Fruit fly (Drosophila melanogaster) whole organism, embryonic: ENCODE data around the gene CG8372.

Experiments
- Antp ChIP-seq: fragments of 200-800 bp; sonication (Bioruptor generic); optimal IDR thresholded peaks from 3 replicates; lab custom pipeline; 2016; ENCODE audit warnings: missing biosample characterization, missing genetic modification characterization
- Bgb ChIP-seq: fragments of 200-800 bp; sonication (Bioruptor generic); IDR thresholded peaks from 2 replicates; pipeline ENCODE4 v1.3.6; 2022; ENCODE audit warnings: missing biosample characterization, missing genetic modification characterization; ENCODE audit not compliant: partially characterized antibody
- CG13287 ChIP-seq: fragments of 200-800 bp; sonication (Bioruptor generic); IDR thresholded peaks from 2 replicates; pipeline ENCODE4 v1.3.6; 2022; ENCODE audit warnings: missing biosample characterization, missing genetic modification characterization; ENCODE audit not compliant: partially characterized antibody
- CG15514 ChIP-seq: fragments of 200-800 bp; sonication (Bioruptor generic); optimal IDR thresholded peaks from 3 replicates; lab custom pipeline; 2017; ENCODE audit warnings: missing biosample characterization, missing genetic modification characterization, mild to moderate bottlenecking, moderate library complexity, missing genetic modification reagents
- CG2116 ChIP-seq: fragments of 200-800 bp; sonication (Bioruptor generic); optimal IDR thresholded peaks from 3 replicates; lab custom pipeline; 2018; ENCODE audit warnings: missing biosample characterization, mild to moderate bottlenecking, missing genetic modification characterization
- CG2712 ChIP-seq: fragments of 200-800 bp; optimal IDR thresholded peaks from 3 replicates; lab custom pipeline; 2019; ENCODE audit warnings: missing biosample characterization, mild to moderate bottlenecking, missing genetic modification characterization, moderate library complexity
- CG34224 ChIP-seq: fragments of 200-800 bp; sonication (Bioruptor generic); IDR thresholded peaks from 3 replicates; pipeline ENCODE4 v1.3.6; 2022; ENCODE audit warnings: missing biosample characterization, missing genetic modification characterization; ENCODE audit not compliant: partially characterized antibody
- CG3995 ChIP-seq: fragments of 200-800 bp; sonication (Bioruptor generic); optimal IDR thresholded peaks from 3 replicates; lab custom pipeline; 2016; ENCODE audit warnings: missing biosample characterization, missing genetic modification characterization
- CG4617 ChIP-seq: fragments of 200-800 bp; sonication (Bioruptor generic); optimal IDR thresholded peaks from 3 replicates; lab custom pipeline; 2016; ENCODE audit warnings: missing biosample characterization, missing genetic modification characterization, borderline replicate concordance
- CG6175 ChIP-seq: fragments of 200-800 bp; sonication (Bioruptor generic); IDR thresholded peaks from 3 replicates; pipeline ENCODE4 v1.3.6; 2022; ENCODE audit warnings: missing biosample characterization, missing genetic modification characterization
- CG6254 ChIP-seq: fragments of 200-800 bp; sonication (Bioruptor generic); optimal IDR thresholded peaks from 3 replicates; lab custom pipeline; 2017; ENCODE audit warnings: mild to moderate bottlenecking, missing biosample characterization, missing genetic modification reagents, missing genetic modification characterization
- CG7786 ChIP-seq: fragments of 200-800 bp; sonication (Bioruptor generic); optimal IDR thresholded peaks from 2 replicates; lab custom pipeline; 2016; ENCODE audit warnings: missing biosample characterization, missing genetic modification characterization
- CG8924 ChIP-seq: fragments of 200-800 bp; optimal IDR thresholded peaks from 3 replicates; lab custom pipeline; 2019; ENCODE audit warnings: missing biosample characterization, mild to moderate bottlenecking, missing genetic modification characterization, moderate library complexity
- CG9876 ChIP-seq: fragments of 200-800 bp; sonication (Bioruptor generic); optimal IDR thresholded peaks from 2 replicates; lab custom pipeline; 2016; ENCODE audit warnings: missing biosample characterization, missing genetic modification characterization
- CHES-1-like ChIP-seq: fragments of 200-800 bp; sonication (Bioruptor generic); optimal IDR thresholded peaks from 2 replicates; lab custom pipeline; 2016; ENCODE audit warnings: missing biosample characterization, missing genetic modification characterization
- Camta ChIP-seq: fragments of 200-800 bp; sonication (Bioruptor generic); optimal IDR thresholded peaks from 2 replicates; lab custom pipeline; 2016; ENCODE audit warnings: missing biosample characterization, missing genetic modification characterization
- Dll ChIP-seq: fragments of 200-800 bp; sonication (Bioruptor generic); IDR thresholded peaks from 4 replicates; pipeline ENCODE4 v1.3.6; 2022; ENCODE audit warnings: missing biosample characterization, missing genetic modification characterization; ENCODE audit not compliant: partially characterized antibody
- Doc3 ChIP-seq: fragments of 200-800 bp; sonication (Bioruptor generic); IDR thresholded peaks from 3 replicates; pipeline ENCODE4 v1.3.6; 2022; ENCODE audit warnings: missing biosample characterization, missing genetic modification characterization; ENCODE audit not compliant: partially characterized antibody
- Dp ChIP-seq: fragments of 200-800 bp; sonication (Bioruptor generic); optimal IDR thresholded peaks from 2 replicates; lab custom pipeline; 2018; ENCODE audit warnings: missing biosample characterization, mild to moderate bottlenecking, missing genetic modification characterization, moderate library complexity
- Dref ChIP-seq: fragments of 200-800 bp; sonication (Bioruptor generic); IDR thresholded peaks from 2 replicates; pipeline ENCODE4 v1.3.6; 2022; ENCODE audit warnings: missing biosample characterization, missing genetic modification characterization
- E2f2 ChIP-seq: fragments of 200-800 bp; sonication (Bioruptor generic); IDR thresholded peaks from 2 replicates; pipeline ENCODE4 v1.3.6; 2022; ENCODE audit warnings: missing biosample characterization, missing genetic modification characterization
- HLH4C ChIP-seq: fragments of 200-800 bp; sonication (Bioruptor generic); IDR thresholded peaks from 3 replicates; pipeline ENCODE4 v1.3.6; 2022; ENCODE audit warnings: missing biosample characterization, missing genetic modification characterization; ENCODE audit not compliant: partially characterized antibody
- MBD-R2 ChIP-seq: fragments of 200-800 bp; sonication (Bioruptor generic); IDR thresholded peaks from 2 replicates; pipeline ENCODE4 v1.3.6; 2022; ENCODE audit warnings: missing biosample characterization, missing genetic modification characterization
- MESR4 ChIP-seq: fragments of 200-800 bp; sonication (Bioruptor generic); optimal IDR thresholded peaks from 2 replicates; lab custom pipeline; 2018; ENCODE audit warnings: missing biosample characterization, mild to moderate bottlenecking, missing genetic modification characterization, moderate library complexity
- Myb ChIP-seq: fragments of 200-800 bp; sonication (Bioruptor generic); optimal IDR thresholded peaks from 2 replicates; lab custom pipeline; 2016; ENCODE audit warnings: missing biosample characterization, missing genetic modification characterization
- Nf-YB ChIP-seq: fragments of 200-800 bp; sonication (Bioruptor generic); optimal IDR thresholded peaks from 3 replicates; lab custom pipeline; 2019; ENCODE audit warnings: missing biosample characterization, mild to moderate bottlenecking, missing genetic modification characterization, moderate library complexity
- Sox100B ChIP-seq: fragments of 200-800 bp; sonication (Bioruptor generic); optimal IDR thresholded peaks from 3 replicates; lab custom pipeline; 2018; ENCODE audit warnings: missing biosample characterization, mild to moderate bottlenecking, missing genetic modification characterization
- Sry-δ ChIP-seq: fragments of 200-800 bp; sonication (Bioruptor generic); optimal IDR thresholded peaks from 2 replicates; lab custom pipeline; 2016; ENCODE audit warnings: missing biosample characterization, missing genetic modification characterization
- YL-1 ChIP-seq: fragments of 200-800 bp; sonication (Bioruptor generic); optimal IDR thresholded peaks from 3 replicates; lab custom pipeline; 2017; ENCODE audit warnings: missing biosample characterization, mild to moderate bottlenecking, missing genetic modification characterization
- aop ChIP-seq: fragments of 200-800 bp; sonication (Bioruptor generic); IDR thresholded peaks from 2 replicates; pipeline ENCODE4 v1.3.6; 2022; ENCODE audit warnings: missing biosample characterization, missing genetic modification characterization
- bowl ChIP-seq: fragments of 200-800 bp; sonication (Bioruptor generic); IDR thresholded peaks from 2 replicates; pipeline ENCODE4 v1.3.6; 2022; ENCODE audit warnings: missing biosample characterization, missing genetic modification characterization
- chinmo ChIP-seq: fragments of 200-800 bp; sonication (Bioruptor generic); IDR thresholded peaks from 4 replicates; pipeline ENCODE4 v1.3.6; 2022; ENCODE audit warnings: missing biosample characterization, missing genetic modification characterization; ENCODE audit not compliant: partially characterized antibody
- crp ChIP-seq, 2 experiments: fragments of 200-800 bp; sonication (Bioruptor generic); optimal IDR thresholded peaks; 2 replicates in 1 of 2; 3 replicates in 1 of 2; lab custom pipeline; 2017; ENCODE audit warnings: missing biosample characterization in 2 of 2, missing genetic modification characterization in 2 of 2, mild to moderate bottlenecking in 1 of 2, moderate library complexity in 1 of 2
- ems ChIP-seq: fragments of 200-800 bp; sonication (Bioruptor generic); optimal IDR thresholded peaks from 3 replicates; lab custom pipeline; 2016; ENCODE audit warnings: missing biosample characterization, missing genetic modification characterization
- gcm2 ChIP-seq: fragments of 200-800 bp; sonication (Bioruptor generic); optimal IDR thresholded peaks from 2 replicates; lab custom pipeline; 2016; ENCODE audit warnings: missing biosample characterization, missing genetic modification characterization
- gro ChIP-seq: fragments of 200-800 bp; sonication (Bioruptor generic); optimal IDR thresholded peaks from 2 replicates; lab custom pipeline; 2016; ENCODE audit warnings: missing biosample characterization, missing genetic modification characterization
- hb ChIP-seq: fragments of 200-800 bp; sonication (Bioruptor generic); IDR thresholded peaks from 3 replicates; pipeline ENCODE4 v1.3.6; 2022; ENCODE audit warnings: missing biosample characterization, missing genetic modification characterization; ENCODE audit not compliant: partially characterized antibody
- hbn ChIP-seq: fragments of 200-800 bp; sonication (Bioruptor generic); IDR thresholded peaks from 2 replicates; pipeline ENCODE4 v1.3.6; 2022; ENCODE audit warnings: missing biosample characterization, missing genetic modification characterization; ENCODE audit not compliant: partially characterized antibody
- inv ChIP-seq: fragments of 200-800 bp; sonication (Bioruptor generic); IDR thresholded peaks from 2 replicates; pipeline ENCODE4 v1.3.6; 2022; ENCODE audit warnings: missing biosample characterization, missing genetic modification characterization; ENCODE audit not compliant: partially characterized antibody
- jigr1 ChIP-seq: fragments of 200-800 bp; sonication (Bioruptor generic); IDR thresholded peaks from 3 replicates; pipeline ENCODE4 v1.3.6; 2022; ENCODE audit warnings: missing biosample characterization, missing genetic modification characterization
- lab ChIP-seq: fragments of 200-800 bp; sonication (Bioruptor generic); optimal IDR thresholded peaks from 3 replicates; lab custom pipeline; 2017; ENCODE audit warnings: missing biosample characterization, missing genetic modification characterization, mild to moderate bottlenecking, moderate library complexity, missing genetic modification reagents
- mam ChIP-seq: fragments of 200-800 bp; sonication (Bioruptor generic); optimal IDR thresholded peaks from 3 replicates; lab custom pipeline; 2016; ENCODE audit warnings: missing biosample characterization, missing genetic modification characterization
- mld ChIP-seq: fragments of 200-800 bp; sonication (Bioruptor generic); IDR thresholded peaks from 3 replicates; pipeline ENCODE4 v1.3.6; 2022; ENCODE audit warnings: missing biosample characterization, missing genetic modification characterization; ENCODE audit not compliant: partially characterized antibody
- nmo ChIP-seq: fragments of 200-800 bp; sonication (Bioruptor generic); optimal IDR thresholded peaks from 2 replicates; lab custom pipeline; 2018; ENCODE audit warnings: missing biosample characterization, mild to moderate bottlenecking, missing genetic modification characterization, moderate library complexity
- pzg ChIP-seq: fragments of 200-800 bp; sonication (Bioruptor generic); optimal IDR thresholded peaks from 3 replicates; lab custom pipeline; 2018; ENCODE audit warnings: missing biosample characterization, mild to moderate bottlenecking, missing genetic modification characterization, moderate library complexity
- row ChIP-seq: fragments of 200-800 bp; sonication (Bioruptor generic); IDR thresholded peaks from 3 replicates; pipeline ENCODE4 v1.3.6; 2022; ENCODE audit warnings: missing biosample characterization, missing genetic modification characterization
- trem ChIP-seq: fragments of 200-800 bp; optimal IDR thresholded peaks from 3 replicates; lab custom pipeline; 2019; ENCODE audit warnings: missing biosample characterization, mild to moderate bottlenecking, missing genetic modification characterization, moderate library complexity
- unc-4 ChIP-seq: fragments of 200-800 bp; sonication (Bioruptor generic); IDR thresholded peaks from 2 replicates; pipeline ENCODE4 v1.3.6; 2022; ENCODE audit warnings: missing biosample characterization, missing genetic modification characterization; ENCODE audit not compliant: partially characterized antibody
- zfh2 ChIP-seq: fragments of 200-800 bp; sonication (Bioruptor generic); optimal IDR thresholded peaks from 2 replicates; lab custom pipeline; 2016; ENCODE audit warnings: missing biosample characterization, missing genetic modification characterization

Gene CG8372

DNA sequence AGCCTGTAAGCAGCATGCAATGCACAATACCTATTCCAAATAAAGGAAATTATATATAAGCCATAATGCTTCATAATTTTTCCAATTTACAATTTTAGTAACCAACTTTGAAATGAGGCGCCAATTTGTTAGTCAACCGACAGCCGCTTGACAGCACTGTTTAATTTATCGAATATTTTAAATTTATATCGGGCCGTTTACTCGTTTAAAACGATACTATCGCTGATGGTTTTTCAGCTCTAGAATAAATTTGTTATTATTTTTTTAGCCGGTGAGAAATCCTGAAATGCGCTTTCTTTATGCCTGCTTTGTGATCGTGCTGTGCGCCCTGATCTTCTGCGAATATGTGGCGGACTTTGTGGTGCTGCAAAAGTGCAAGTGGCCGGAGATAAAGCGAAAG lies 13.9 kb downstream of the CG8372 start, which contains the start of gene PGAP5 (continued):
- peak; percentile 93 for TF ChIP-seq MBD-R2 (GFP tag; lab: Robert Waterston, UW)
- no peak for TF ChIP-seq jigr1
- TF ChIP-seq row = 0 out of 3 replicates have a peak, but pooled peaks have one; percentile 26
- TF ChIP-seq Dref = peak; percentile 89
- peak; percentile 27 for TF ChIP-seq trem (tag; lab: Kevin White, UChicago)
- peak; percentile 34 for TF ChIP-seq gcm2 (GFP tag; lab: Kevin White, UChicago)
- TF ChIP-seq HLH4C (GFP tag; lab: Robert Waterston, UW) = peak; percentile 85
- TF ChIP-seq unc-4 (GFP tag; lab: Robert Waterston, UW) = peak; percentile 98
- peak; percentile 56 for TF ChIP-seq CG2116 (GFP tag; lab: Kevin White, UChicago)
- peak; percentile 22 for TF ChIP-seq CG2712 (tag; lab: Kevin White, UChicago)
- TF ChIP-seq Myb = peak; percentile 56
- TF ChIP-seq E2f2 = peak; percentile 99
- peak; percentile 99 for TF ChIP-seq CG13287 (GFP tag; lab: Robert Waterston, UW)
- no peak for TF ChIP-seq Antp (GFP tag; lab: Kevin White, UChicago)
- TF ChIP-seq Camta (GFP tag; lab: Kevin White, UChicago) = no peak
- TF ChIP-seq ems (GFP tag; lab: Kevin White, UChicago) = peak; percentile 16
- peak; percentile 98 for TF ChIP-seq hbn (GFP tag; lab: Robert Waterston, UW)
- TF ChIP-seq aop (GFP tag; lab: Robert Waterston, UW) = peak; percentile 22; the same call in 1 of the 2 replicates
- TF ChIP-seq CG3995 (GFP tag; lab: Kevin White, UChicago) = peak; percentile 35
- TF ChIP-seq Doc3 (GFP tag; lab: Robert Waterston, UW) = peak; percentile 96
- TF ChIP-seq Bgb (GFP tag; lab: Robert Waterston, UW) = peak; percentile 95
- TF ChIP-seq crp (GFP tag; optimal IDR thresholded peaks at IDR 0.05; lab: Kevin White, UChicago) = peak in 1 of 2 experiments; percentile 2
- peak; percentile 29 for TF ChIP-seq YL-1 (GFP tag; lab: Kevin White, UChicago)
- no peak for TF ChIP-seq CG8924
- TF ChIP-seq MESR4 = peak; percentile 47
- TF ChIP-seq CG9876 (GFP tag; lab: Kevin White, UChicago) = no peak
- TF ChIP-seq CG4617 (GFP tag; lab: Kevin White, UChicago) = peak; percentile 35
- peak; percentile 79 for TF ChIP-seq hb (GFP tag; lab: Robert Waterston, UW)
- peak; percentile 28 for TF ChIP-seq nmo (GFP tag; lab: Kevin White, UChicago)
- TF ChIP-seq chinmo (GFP tag; lab: Robert Waterston, UW) = peak; percentile 93
- no peak for TF ChIP-seq CG6175
- TF ChIP-seq Dp (GFP tag; lab: Kevin White, UChicago) = peak; percentile 96
- peak; percentile 74; the same call in 2 of the 3 replicates for TF ChIP-seq mld (GFP tag; lab: Robert Waterston, UW)
- peak; percentile 98 for TF ChIP-seq CG34224 (GFP tag; lab: Robert Waterston, UW)
- TF ChIP-seq Nf-YB (GFP tag; lab: Kevin White, UChicago) = no peak
- peak; percentile 87 for TF ChIP-seq inv (GFP tag; lab: Robert Waterston, UW)
- no peak for TF ChIP-seq Sox100B (GFP tag; lab: Kevin White, UChicago)
- TF ChIP-seq Sry-δ (GFP tag; lab: Kevin White, UChicago) = peak; percentile 91
- TF ChIP-seq lab (GFP tag; lab: Kevin White, UChicago) = no peak
- TF ChIP-seq mam (GFP tag; lab: Kevin White, UChicago) = peak; percentile 30
- TF ChIP-seq Dll (GFP tag; lab: Robert Waterston, UW) = peak; percentile 96
- TF ChIP-seq CG15514 (GFP tag; lab: Kevin White, UChicago) = peak; percentile 69
- peak; percentile 21 for TF ChIP-seq CG7786 (GFP tag; lab: Kevin White, UChicago)
- peak; percentile 26 for TF ChIP-seq CHES-1-like (GFP tag; lab: Kevin White, UChicago)
- TF ChIP-seq CG6254 = no peak
- peak; percentile 2 for TF ChIP-seq zfh2 (GFP tag; lab: Kevin White, UChicago)
- TF ChIP-seq gro (GFP tag; lab: Kevin White, UChicago) = peak; percentile 49
- TF ChIP-seq pzg = peak; percentile 84
- TF ChIP-seq bowl (GFP tag; lab: Robert Waterston, UW) = no peak
